Fruit fly (Drosophila melanogaster): ENCODE data around the gene Grasp65.

DNA sequence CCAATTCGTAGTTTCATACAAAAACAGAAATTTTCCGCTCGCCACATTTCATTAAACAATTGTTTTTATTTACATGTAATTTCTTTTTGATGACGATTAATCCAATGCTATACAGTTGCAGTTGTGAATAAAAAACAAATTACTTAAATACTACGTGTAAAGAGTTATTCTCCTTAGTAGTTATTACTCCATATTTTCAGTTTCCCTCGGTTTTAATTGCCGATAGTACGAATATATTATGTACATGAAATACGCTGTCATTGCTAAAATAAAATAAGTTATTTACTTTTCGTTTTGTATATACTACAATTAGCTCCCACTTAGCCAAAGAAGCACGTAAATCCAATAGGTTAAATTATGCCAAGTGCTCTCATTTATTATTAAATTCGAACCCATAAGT, 28.9 kb downstream of the Grasp65 start, which contains the start of gene CG42655:
- TF ChIP-seq psq (optimal IDR thresholded peaks at IDR 0.05) (no peak), EcR (GFP tag; optimal IDR thresholded peaks at IDR 0.05) (no peak)

Measured in whole organism.